Worm (Caenorhabditis elegans): ENCODE data around the gene twk-49.
A peak's percentile ranks its signal among the peaks of the same experiment; 100 is the strongest.

DNA sequence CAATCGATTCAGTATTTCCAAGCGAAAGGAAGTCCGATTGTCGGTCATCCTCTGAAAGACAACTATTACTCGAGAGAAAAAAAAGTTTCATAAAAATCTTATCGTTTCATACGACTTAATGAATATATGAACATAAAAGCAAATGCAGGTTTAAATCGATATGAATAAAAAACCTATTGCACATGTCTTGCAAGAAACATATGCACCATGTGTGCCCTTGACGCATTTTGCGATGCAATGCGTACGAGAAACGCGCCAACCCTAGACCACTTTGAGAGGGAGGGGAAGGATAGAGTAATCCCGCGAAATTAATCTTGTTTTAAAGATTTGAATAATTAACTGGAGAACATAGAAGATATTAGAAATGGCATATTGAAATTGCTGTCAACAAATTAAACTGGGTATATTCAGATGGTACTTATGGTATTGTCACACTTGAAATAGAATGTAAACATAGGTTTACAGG is 45.6 kb downstream of the twk-49 start, which contains the start of gene atg-16.2:
- TF ChIP-seq cog-1 (tag; optimal IDR thresholded peaks at IDR 0.05) (peak; percentile 22), med-1 (GFP tag; optimal IDR thresholded peaks at IDR 0.05; ENCODE audit: insufficient read depth) (peak; percentile 24), klf-2 (GFP tag; conservative IDR thresholded peaks at IDR 0.05) (no peak), ref-1 (GFP tag; conservative IDR thresholded peaks at IDR 0.05) (no peak), tab-1 (GFP tag; IDR thresholded peaks at IDR 0.05) (no peak), flt-1 (GFP tag; IDR thresholded peaks at IDR 0.05) (no peak), T22C8.4 (GFP tag; IDR thresholded peaks at IDR 0.05) (no peak), ztf-23 (GFP tag; IDR thresholded peaks at IDR 0.05) (peak; percentile 39; the same call in 1 of the 2 replicates)

Data from whole organism, midembryonic.